Fruit fly (Drosophila melanogaster) whole organism, embryonic: ENCODE measurements around the gene hmw.

ENCODE experiments used
- CG11247 ChIP-seq: fragments of 200-800 bp; sonication (Bioruptor generic); IDR thresholded peaks from 2 replicates; pipeline ENCODE4 v1.3.6; 2022; ENCODE audit warnings: missing biosample characterization, missing genetic modification characterization
- CG11398 ChIP-seq: fragments of 200-800 bp; sonication (Bioruptor generic); optimal IDR thresholded peaks from 2 replicates; lab custom pipeline; 2016; ENCODE audit warnings: missing biosample characterization, missing genetic modification characterization
- CG12391 ChIP-seq: fragments of 200-800 bp; sonication (Bioruptor generic); optimal IDR thresholded peaks from 3 replicates; lab custom pipeline; 2018; ENCODE audit warnings: missing biosample characterization, mild to moderate bottlenecking, missing genetic modification characterization, moderate library complexity
- CG14965 ChIP-seq: fragments of 200-800 bp; sonication (Bioruptor generic); optimal IDR thresholded peaks from 2 replicates; lab custom pipeline; 2016; ENCODE audit warnings: missing biosample characterization, missing genetic modification characterization, borderline replicate concordance
- CG1529 ChIP-seq: fragments of 200-800 bp; sonication (Bioruptor generic); optimal IDR thresholded peaks from 3 replicates; lab custom pipeline; 2018; ENCODE audit warnings: missing biosample characterization, missing genetic modification characterization
- CG15696 ChIP-seq: fragments of 200-800 bp; sonication (Bioruptor generic); optimal IDR thresholded peaks from 2 replicates; lab custom pipeline; 2019; ENCODE audit warnings: missing biosample characterization, mild to moderate bottlenecking, missing genetic modification characterization, moderate library complexity
- CG2712 ChIP-seq: fragments of 200-800 bp; optimal IDR thresholded peaks from 3 replicates; lab custom pipeline; 2019; ENCODE audit warnings: missing biosample characterization, mild to moderate bottlenecking, missing genetic modification characterization, moderate library complexity
- CG31365 ChIP-seq: fragments of 200-800 bp; sonication (Bioruptor generic); optimal IDR thresholded peaks from 2 replicates; lab custom pipeline; 2018; ENCODE audit warnings: missing biosample characterization, mild to moderate bottlenecking, missing genetic modification characterization
- CG33557 ChIP-seq: fragments of 200-800 bp; sonication (Bioruptor generic); optimal IDR thresholded peaks from 2 replicates; lab custom pipeline; 2019; ENCODE audit warnings: missing biosample characterization, mild to moderate bottlenecking, missing genetic modification characterization, moderate library complexity
- CG3995 ChIP-seq: fragments of 200-800 bp; sonication (Bioruptor generic); optimal IDR thresholded peaks from 3 replicates; lab custom pipeline; 2016; ENCODE audit warnings: missing biosample characterization, missing genetic modification characterization
- CG4707 ChIP-seq: fragments of 200-800 bp; sonication (Bioruptor generic); optimal IDR thresholded peaks from 2 replicates; lab custom pipeline; 2018; ENCODE audit warnings: missing biosample characterization, mild to moderate bottlenecking, missing genetic modification characterization, moderate library complexity
- CG5245 ChIP-seq: fragments of 200-800 bp; sonication (Bioruptor generic); optimal IDR thresholded peaks from 3 replicates; lab custom pipeline; 2016; ENCODE audit warnings: missing biosample characterization, missing genetic modification characterization
- CG6175 ChIP-seq: fragments of 200-800 bp; sonication (Bioruptor generic); IDR thresholded peaks from 3 replicates; pipeline ENCODE4 v1.3.6; 2022; ENCODE audit warnings: missing biosample characterization, missing genetic modification characterization
- CG6813 ChIP-seq: fragments of 200-800 bp; sonication (Bioruptor generic); optimal IDR thresholded peaks from 2 replicates; lab custom pipeline; 2017; ENCODE audit warnings: missing biosample characterization, missing genetic modification characterization, mild to moderate bottlenecking, moderate library complexity, missing genetic modification reagents
- CG7786 ChIP-seq: fragments of 200-800 bp; sonication (Bioruptor generic); optimal IDR thresholded peaks from 2 replicates; lab custom pipeline; 2016; ENCODE audit warnings: missing biosample characterization, missing genetic modification characterization
- CG7928 ChIP-seq: fragments of 200-800 bp; sonication (Bioruptor generic); optimal IDR thresholded peaks from 2 replicates; lab custom pipeline; 2017; ENCODE audit warnings: missing biosample characterization, mild to moderate bottlenecking, missing genetic modification characterization
- CG8388 ChIP-seq: fragments of 200-800 bp; sonication (Bioruptor generic); optimal IDR thresholded peaks from 2 replicates; lab custom pipeline; 2019; ENCODE audit warnings: missing biosample characterization, mild to moderate bottlenecking, missing genetic modification characterization, moderate library complexity
- CG8765 ChIP-seq: fragments of 200-800 bp; sonication (Bioruptor generic); IDR thresholded peaks from 2 replicates; pipeline ENCODE4 v1.3.6; 2022; ENCODE audit warnings: missing biosample characterization, missing genetic modification characterization
- CHES-1-like ChIP-seq: fragments of 200-800 bp; sonication (Bioruptor generic); optimal IDR thresholded peaks from 2 replicates; lab custom pipeline; 2016; ENCODE audit warnings: missing biosample characterization, missing genetic modification characterization
- GATAe ChIP-seq: fragments of 200-800 bp; sonication (Bioruptor generic); conservative IDR thresholded peaks from 2 replicates; pipeline ENCODE4 v1.3.6; 2022; ENCODE audit warnings: missing biosample characterization, missing genetic modification characterization
- H15 ChIP-seq: fragments of 200-800 bp; sonication (Bioruptor generic); IDR thresholded peaks from 3 replicates; pipeline ENCODE4 v1.3.6; 2022; ENCODE audit warnings: missing biosample characterization, missing genetic modification characterization
- H2.0 ChIP-seq: fragments of 200-800 bp; sonication (Bioruptor generic); IDR thresholded peaks from 2 replicates; pipeline ENCODE4 v1.3.6; 2022; ENCODE audit warnings: missing biosample characterization, missing genetic modification characterization
- Myb ChIP-seq: fragments of 200-800 bp; sonication (Bioruptor generic); optimal IDR thresholded peaks from 2 replicates; lab custom pipeline; 2016; ENCODE audit warnings: missing biosample characterization, missing genetic modification characterization
- NC2β ChIP-seq: fragments of 200-800 bp; sonication (Bioruptor generic); optimal IDR thresholded peaks from 2 replicates; lab custom pipeline; 2016; ENCODE audit warnings: missing biosample characterization, missing genetic modification characterization
- NK7.1 ChIP-seq: fragments of 200-800 bp; sonication (Bioruptor generic); optimal IDR thresholded peaks from 3 replicates; lab custom pipeline; 2016; ENCODE audit warnings: missing biosample characterization, missing genetic modification characterization
- Nf-YB ChIP-seq: fragments of 200-800 bp; sonication (Bioruptor generic); optimal IDR thresholded peaks from 3 replicates; lab custom pipeline; 2019; ENCODE audit warnings: missing biosample characterization, mild to moderate bottlenecking, missing genetic modification characterization, moderate library complexity
- Oaz ChIP-seq: fragments of 200-800 bp; sonication (Bioruptor generic); IDR thresholded peaks from 2 replicates; pipeline ENCODE4 v1.3.6; 2022; ENCODE audit warnings: missing biosample characterization, missing genetic modification characterization
- TFAM ChIP-seq: fragments of 200-800 bp; sonication (Bioruptor generic); optimal IDR thresholded peaks from 2 replicates; lab custom pipeline; 2017; ENCODE audit warnings: missing biosample characterization, missing genetic modification characterization, inconsistent platforms
- aop ChIP-seq: fragments of 200-800 bp; sonication (Bioruptor generic); IDR thresholded peaks from 2 replicates; pipeline ENCODE4 v1.3.6; 2022; ENCODE audit warnings: missing biosample characterization, missing genetic modification characterization
- ap ChIP-seq: fragments of 200-800 bp; sonication (Bioruptor generic); IDR thresholded peaks from 2 replicates; pipeline ENCODE4 v1.3.6; 2022; ENCODE audit warnings: missing biosample characterization, missing genetic modification characterization
- dati ChIP-seq: fragments of 200-800 bp; sonication (Bioruptor generic); IDR thresholded peaks from 2 replicates; pipeline ENCODE4 v1.3.6; 2022; ENCODE audit warnings: missing biosample characterization, missing genetic modification characterization
- disco-r ChIP-seq: fragments of 200-800 bp; sonication (Bioruptor generic); optimal IDR thresholded peaks from 2 replicates; lab custom pipeline; 2016; ENCODE audit warnings: missing biosample characterization, missing genetic modification characterization
- ems ChIP-seq: fragments of 200-800 bp; sonication (Bioruptor generic); optimal IDR thresholded peaks from 3 replicates; lab custom pipeline; 2016; ENCODE audit warnings: missing biosample characterization, missing genetic modification characterization
- en ChIP-seq: fragments of 200-800 bp; sonication (Bioruptor generic); optimal IDR thresholded peaks from 2 replicates; lab custom pipeline; 2016; ENCODE audit warnings: missing biosample characterization, missing genetic modification characterization
- eve ChIP-seq, 2 experiments: fragments of >200 bp; optimal IDR thresholded peaks; 2 replicates each; lab custom pipeline; 2017; ENCODE audit warnings: missing biosample characterization in 2 of 2, missing genetic modification characterization in 2 of 2
- gcm ChIP-seq: fragments of 200-800 bp; sonication (Bioruptor generic); optimal IDR thresholded peaks from 2 replicates; lab custom pipeline; 2019; ENCODE audit warnings: missing biosample characterization, mild to moderate bottlenecking, missing genetic modification characterization, moderate library complexity
- grn ChIP-seq: fragments of 200-800 bp; sonication (Bioruptor generic); optimal IDR thresholded peaks from 3 replicates; lab custom pipeline; 2017; ENCODE audit warnings: missing biosample characterization, missing genetic modification characterization
- gsb-n ChIP-seq: fragments of 200-800 bp; sonication (Bioruptor generic); optimal IDR thresholded peaks from 3 replicates; lab custom pipeline; 2018; ENCODE audit warnings: missing biosample characterization, mild to moderate bottlenecking, missing genetic modification characterization
- ham ChIP-seq: fragments of 200-800 bp; sonication (Bioruptor generic); IDR thresholded peaks from 2 replicates; pipeline ENCODE4 v1.3.6; 2022; ENCODE audit warnings: missing biosample characterization, missing genetic modification characterization
- kah ChIP-seq: fragments of 200-800 bp; sonication (Bioruptor generic); optimal IDR thresholded peaks from 2 replicates; lab custom pipeline; 2018; ENCODE audit warnings: missing biosample characterization, mild to moderate bottlenecking, missing genetic modification characterization
- ken ChIP-seq: fragments of 200-800 bp; sonication (Bioruptor generic); IDR thresholded peaks from 3 replicates; pipeline ENCODE4 v1.3.6; 2022; ENCODE audit warnings: missing biosample characterization, missing genetic modification characterization
- luna ChIP-seq: fragments of 200-800 bp; sonication (Bioruptor generic); optimal IDR thresholded peaks from 2 replicates; lab custom pipeline; 2016; ENCODE audit warnings: missing biosample characterization, missing genetic modification characterization
- odd ChIP-seq: fragments of 200-800 bp; sonication (Bioruptor generic); optimal IDR thresholded peaks from 2 replicates; lab custom pipeline; 2017; ENCODE audit warnings: missing biosample characterization, mild to moderate bottlenecking, missing genetic modification characterization
- pfk ChIP-seq: fragments of 200-800 bp; sonication (Bioruptor generic); optimal IDR thresholded peaks from 2 replicates; lab custom pipeline; 2018; ENCODE audit warnings: missing biosample characterization, mild to moderate bottlenecking, missing genetic modification characterization, moderate library complexity
- sens ChIP-seq: fragments of 200-800 bp; sonication (Bioruptor generic); peaks from one replicate; lab custom pipeline; 2016; ENCODE audit warnings: missing biosample characterization, missing genetic modification characterization
- sisA ChIP-seq: fragments of 200-800 bp; sonication (Bioruptor generic); IDR thresholded peaks from 2 replicates; pipeline ENCODE4 v1.3.6; 2022; ENCODE audit warnings: missing biosample characterization, missing genetic modification characterization
- tap ChIP-seq: fragments of 200-800 bp; optimal IDR thresholded peaks from 3 replicates; lab custom pipeline; 2019; ENCODE audit warnings: missing biosample characterization, mild to moderate bottlenecking, missing genetic modification characterization, moderate library complexity
- tio ChIP-seq: fragments of 200-800 bp; sonication (Bioruptor generic); optimal IDR thresholded peaks from 2 replicates; lab custom pipeline; 2017; ENCODE audit warnings: missing biosample characterization, missing genetic modification characterization, inconsistent platforms
- tx ChIP-seq: fragments of 200-800 bp; sonication (Bioruptor generic); optimal IDR thresholded peaks from 2 replicates; lab custom pipeline; 2016; ENCODE audit warnings: missing biosample characterization, missing genetic modification characterization
- vfl ChIP-seq: fragments of 200-800 bp; sonication (Bioruptor generic); optimal IDR thresholded peaks from 2 replicates; lab custom pipeline; 2016; ENCODE audit warnings: missing biosample characterization, missing genetic modification characterization

hmw gene

DNA sequence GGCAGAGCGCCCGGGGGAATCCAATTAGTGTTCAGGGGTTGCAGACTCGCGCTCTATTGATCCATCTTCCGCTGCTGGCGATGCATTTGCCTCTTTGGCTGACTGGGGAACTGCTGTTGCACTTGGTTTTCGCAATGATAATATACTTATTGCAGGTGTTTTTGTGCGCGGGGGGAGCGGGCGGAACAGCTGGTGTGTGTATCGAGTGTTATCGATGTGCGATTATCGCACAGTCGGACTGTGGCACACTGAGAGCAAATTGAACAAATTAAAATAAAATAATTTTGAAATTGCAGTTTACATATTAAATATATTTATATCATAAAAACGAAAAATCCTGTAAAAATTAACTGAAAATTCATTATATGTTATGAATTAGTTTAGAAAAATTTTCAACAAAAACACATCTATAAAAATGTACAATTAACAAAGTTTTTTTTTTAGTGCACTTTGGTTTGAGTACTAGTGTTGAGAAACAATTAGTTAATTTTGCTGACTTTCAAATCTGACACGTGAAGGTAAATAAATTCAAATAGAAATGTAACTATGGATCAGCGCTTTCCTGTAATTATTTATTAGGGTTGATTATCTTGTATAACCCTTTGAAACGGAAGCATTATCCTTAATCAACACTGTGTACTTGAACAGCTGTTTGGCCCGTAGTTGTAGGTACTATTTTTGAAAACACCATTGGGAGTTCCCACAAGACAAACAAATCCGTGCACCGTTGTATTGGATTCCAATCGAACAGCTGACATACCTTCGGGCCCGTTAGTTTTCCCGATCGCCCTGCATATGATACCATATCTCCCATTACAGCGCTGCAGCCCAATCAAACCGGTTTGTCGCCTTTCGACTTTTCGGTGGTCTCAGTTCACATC lies 41.0 kb downstream of the hmw start, which contains the start of the genes Wdr37 and koko (continued):
- TF ChIP-seq CG4707 (GFP tag; lab: Kevin White, UChicago): peak; percentile 44
- peak; percentile 97 for TF ChIP-seq CG15696 (tag; lab: Kevin White, UChicago)
- TF ChIP-seq CG11247 (GFP tag; lab: Robert Waterston, UW): peak; percentile 97
- peak; percentile 88 for TF ChIP-seq ken (GFP tag; lab: Robert Waterston, UW)
- peak; percentile 96 for TF ChIP-seq H2.0
- TF ChIP-seq CG14965 (GFP tag; lab: Kevin White, UChicago): peak; percentile 40
- peak; percentile 86 for TF ChIP-seq Nf-YB
- TF ChIP-seq CG1529 (GFP tag; lab: Kevin White, UChicago): peak; percentile 80
- peak; percentile 93 for TF ChIP-seq ham (GFP tag; lab: Robert Waterston, UW)
- peak; percentile 82; the same call in 1 of the 2 replicates for TF ChIP-seq dati (GFP tag; lab: Robert Waterston, UW)
- peak; percentile 96 for TF ChIP-seq CG33557 (GFP tag; lab: Kevin White, UChicago)
- TF ChIP-seq NK7.1 (GFP tag; lab: Kevin White, UChicago): peak; percentile 11
- peak; percentile 72; the same call in 1 of the 2 replicates for TF ChIP-seq aop
- peak; percentile 40 for TF ChIP-seq en (GFP tag; lab: Kevin White, UChicago)
- TF ChIP-seq CG5245 (GFP tag; lab: Kevin White, UChicago): peak; percentile 82
- TF ChIP-seq sens (GFP tag; lab: Kevin White, UChicago): peak; percentile 99
- TF ChIP-seq tio: peak; percentile 97
- TF ChIP-seq CG12391 (tag; lab: Kevin White, UChicago): peak; percentile 99
- TF ChIP-seq CG6175 (GFP tag; lab: Robert Waterston, UW): peak; percentile 92
- TF ChIP-seq tap (tag; lab: Kevin White, UChicago): peak; percentile 94
- peak; percentile 94 for TF ChIP-seq H15 (GFP tag; lab: Robert Waterston, UW)
- TF ChIP-seq disco-r (GFP tag; lab: Kevin White, UChicago): peak; percentile 26
- TF ChIP-seq CG8388: peak; percentile 97
- peak; percentile 70 for TF ChIP-seq CHES-1-like (GFP tag; lab: Kevin White, UChicago)
- TF ChIP-seq ems (GFP tag; lab: Kevin White, UChicago): peak; percentile 67
- TF ChIP-seq grn: peak; percentile 72
- peak; percentile 99 for TF ChIP-seq CG2712
- no peak for TF ChIP-seq CG11398 (GFP tag; lab: Kevin White, UChicago)
- peak; percentile 89 for TF ChIP-seq Oaz
- no peak for TF ChIP-seq eve (GFP tag; optimal IDR thresholded peaks at IDR 0.05; lab: Kevin White, UChicago)
- peak; percentile 88 for TF ChIP-seq odd (GFP tag; lab: Kevin White, UChicago)
- TF ChIP-seq CG31365 (tag; lab: Kevin White, UChicago): peak; percentile 5
- peak; percentile 94 for TF ChIP-seq GATAe (GFP tag; lab: Robert Waterston, UW)
- TF ChIP-seq ap: peak; percentile 98
- TF ChIP-seq tx (GFP tag; lab: Kevin White, UChicago): peak; percentile 74
- TF ChIP-seq CG3995 (GFP tag; lab: Kevin White, UChicago): peak; percentile 52
- peak; percentile 99 for TF ChIP-seq gsb-n
- peak; percentile 52 for TF ChIP-seq TFAM (GFP tag; lab: Kevin White, UChicago)
- peak; percentile 71 for TF ChIP-seq vfl (GFP tag; lab: Kevin White, UChicago)
- peak; percentile 78 for TF ChIP-seq NC2β
- TF ChIP-seq CG8765 (GFP tag; lab: Robert Waterston, UW): peak; percentile 90
- TF ChIP-seq kah: peak; percentile 88
- peak; percentile 51 for TF ChIP-seq Myb (GFP tag; lab: Kevin White, UChicago)
- peak; percentile 98 for TF ChIP-seq sisA
- peak; percentile 28 for TF ChIP-seq luna (GFP tag; lab: Kevin White, UChicago)
- peak; percentile 98 for TF ChIP-seq gcm (GFP tag; lab: Kevin White, UChicago)
- TF ChIP-seq CG6813 (GFP tag; lab: Kevin White, UChicago): peak; percentile 88
- no peak for TF ChIP-seq pfk (GFP tag; lab: Kevin White, UChicago)
- peak; percentile 65 for TF ChIP-seq CG7928 (GFP tag; lab: Kevin White, UChicago)
- peak; percentile 79 for TF ChIP-seq CG7786 (GFP tag; lab: Kevin White, UChicago)
